Fruit fly (Drosophila melanogaster): Measurements from ENCODE around the gene vkg.

DNA sequence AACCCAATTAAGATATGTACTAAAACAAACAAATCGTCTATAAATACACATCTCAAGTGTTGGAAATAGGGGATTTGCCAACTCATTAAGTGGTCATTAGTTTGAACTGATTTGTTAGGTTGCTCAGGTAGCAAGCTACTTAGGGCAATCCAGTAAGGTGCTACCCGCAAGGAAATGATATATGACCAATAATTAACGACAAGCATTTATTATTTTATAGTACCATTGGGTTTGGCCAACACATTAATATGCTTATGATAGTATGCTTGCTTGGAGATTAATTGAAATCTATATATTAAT lies 32.2 kb downstream of the vkg start:
- TF ChIP-seq psq (optimal IDR thresholded peaks at IDR 0.05) = no peak
- no peak for TF ChIP-seq pan (optimal IDR thresholded peaks at IDR 0.05)
